Fruit fly (Drosophila melanogaster): ENCODE data around the gene Ilp6.

DNA sequence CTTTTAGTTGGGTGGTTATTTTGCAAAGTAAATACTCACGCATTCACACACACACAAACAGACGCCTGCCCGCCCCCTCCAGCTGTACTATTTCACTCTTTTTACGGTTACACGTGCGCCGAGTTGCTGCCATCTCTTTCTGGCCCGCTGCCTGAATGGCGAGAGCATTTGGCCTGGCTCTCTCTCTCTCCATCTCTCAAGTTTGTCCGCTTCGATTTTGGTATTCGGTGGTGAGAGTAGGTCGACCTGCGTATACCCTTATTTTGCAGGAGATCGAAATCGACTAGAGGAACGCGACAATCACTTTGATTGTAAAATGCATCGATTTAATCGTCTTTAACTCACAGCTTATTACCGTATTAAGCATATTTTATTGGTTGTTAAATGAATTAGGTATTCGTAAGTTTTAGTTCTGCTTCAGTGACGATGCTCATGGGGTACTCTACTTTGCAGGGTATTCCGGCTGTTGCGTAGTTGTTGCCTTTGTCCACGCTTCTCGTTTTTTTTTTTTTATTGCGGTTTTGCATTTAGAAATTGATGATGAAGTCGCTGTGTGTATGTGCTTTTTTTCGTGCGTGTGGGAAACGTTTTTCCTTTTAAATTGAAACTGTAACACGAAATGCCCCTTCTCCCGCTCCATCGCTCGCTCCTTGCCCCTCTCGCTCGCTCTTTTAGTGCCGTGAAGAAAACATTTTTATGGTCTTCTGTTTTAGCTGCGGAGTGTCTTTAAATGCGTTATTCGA is 30.5 kb downstream of the Ilp6 start:
- TF ChIP-seq pad (GFP tag; optimal IDR thresholded peaks at IDR 0.05) (peak; percentile 96), bab1 (GFP tag; optimal IDR thresholded peaks at IDR 0.05) (peak; percentile 89)
